Worm (Caenorhabditis elegans) whole organism, L1 larva: Measurements from ENCODE around the gene srv-15.

ENCODE experiments used
- F16B12.6 ChIP-seq: fragments of 150-350 bp; optimal IDR thresholded peaks from 2 replicates; lab custom pipeline; 2014; ENCODE audit warnings: missing biosample characterization, missing genetic modification characterization
- ces-1 ChIP-seq: fragments of 150-350 bp; optimal IDR thresholded peaks from 2 replicates; lab custom pipeline; 2014; ENCODE audit warnings: missing biosample characterization, missing genetic modification reagents, missing genetic modification characterization
- egl-27 ChIP-seq, 2 experiments: fragments of 150-350 bp in 1 of 2; sonication (generic microtip); optimal IDR thresholded peaks; 3 replicates each; lab custom pipeline; 2017 to 2018; ENCODE audit warnings: missing biosample characterization in 2 of 2, missing genetic modification characterization in 2 of 2, missing genetic modification reagents in 2 of 2
- elt-3 ChIP-seq, 6 experiments: fragments of 150-350 bp in 1 of 6; sonication (generic microtip); optimal IDR thresholded peaks; 2 replicates each; lab custom pipeline; 2017 to 2018; ENCODE audit warnings: missing biosample characterization in 6 of 6, missing genetic modification characterization in 6 of 6, inconsistent platforms in 1 of 6
- lin-15B ChIP-seq: fragments of 150-350 bp; sonication (generic microtip); optimal IDR thresholded peaks from 3 replicates; lab custom pipeline; 2014; ENCODE audit warnings: missing biosample characterization, missing genetic modification characterization
- lin-39 ChIP-seq: fragments of 150-350 bp; optimal IDR thresholded peaks from 2 replicates; lab custom pipeline; 2014; ENCODE audit warnings: missing biosample characterization, missing genetic modification reagents, missing genetic modification characterization
- lsy-2 ChIP-seq, 2 experiments: fragments of 150-350 bp; optimal IDR thresholded peaks; 2 replicates each; lab custom pipeline; 2014; ENCODE audit warnings: missing biosample characterization in 2 of 2, missing genetic modification characterization in 2 of 2
- nhr-76 ChIP-seq: sonication (generic microtip); optimal IDR thresholded peaks from 2 replicates; lab custom pipeline; 2017; ENCODE audit warnings: missing biosample characterization, missing genetic modification characterization
- pag-3 ChIP-seq: sonication (generic microtip); optimal IDR thresholded peaks from 2 replicates; lab custom pipeline; 2017; ENCODE audit warnings: missing genetic modification characterization, mild to moderate bottlenecking, missing compliant biosample characterization, antibody characterized with exemption, borderline replicate concordance; ENCODE audit not compliant: insufficient read depth
- sptf-1 ChIP-seq: fragments of 150-350 bp; optimal IDR thresholded peaks from 2 replicates; lab custom pipeline; 2014; ENCODE audit warnings: missing biosample characterization, missing genetic modification characterization
- tbx-2 ChIP-seq: sonication (generic microtip); optimal IDR thresholded peaks from 2 replicates; lab custom pipeline; 2016; ENCODE audit warnings: missing genetic modification characterization, missing compliant biosample characterization
- unc-62 ChIP-seq: fragments of 150-350 bp; optimal IDR thresholded peaks from 2 replicates; lab custom pipeline; 2014; ENCODE audit warnings: missing biosample characterization, missing genetic modification reagents, missing genetic modification characterization
- ztf-11 ChIP-seq, 2 experiments: sonication (generic microtip); optimal IDR thresholded peaks; 2 replicates each; lab custom pipeline; 2016 to 2017; ENCODE audit warnings: missing genetic modification characterization in 2 of 2, missing biosample characterization in 1 of 2, missing compliant biosample characterization in 1 of 2
- ztf-4 ChIP-seq: fragments of 150-350 bp; optimal IDR thresholded peaks from 2 replicates; lab custom pipeline; 2014; ENCODE audit warnings: missing biosample characterization, missing genetic modification characterization

ce11 chrIV:15938471-15938870, 32.1 kb downstream of the srv-15 start:
- no peak for TF ChIP-seq egl-27 (tag; optimal IDR thresholded peaks at IDR 0.05; lab: Kevin White, UChicago)
- TF ChIP-seq elt-3 (tag; optimal IDR thresholded peaks at IDR 0.05; lab: Kevin White, UChicago), result no peak
- TF ChIP-seq lin-39 (tag; lab: Kevin White, UChicago), result no peak
- no peak for TF ChIP-seq sptf-1 (tag; lab: Kevin White, UChicago)
- no peak for TF ChIP-seq unc-62 (GFP tag; lab: Kevin White, UChicago)
- TF ChIP-seq pag-3 (tag; lab: Kevin White, UChicago), result no peak
- no peak for TF ChIP-seq lsy-2 (tag; optimal IDR thresholded peaks at IDR 0.05; lab: Kevin White, UChicago)
- TF ChIP-seq ces-1, result no peak
- TF ChIP-seq ztf-4, result no peak
- no peak for TF ChIP-seq ztf-11 (tag; optimal IDR thresholded peaks at IDR 0.05; lab: Kevin White, UChicago)
- no peak for TF ChIP-seq nhr-76 (tag; lab: Kevin White, UChicago)
- TF ChIP-seq F16B12.6 (tag; lab: Kevin White, UChicago), result no peak
- no peak for TF ChIP-seq tbx-2 (tag; lab: Kevin White, UChicago)
- TF ChIP-seq lin-15B (tag; lab: Kevin White, UChicago), result no peak
